Fruit fly (Drosophila melanogaster): Measurements from ENCODE around the gene CG4686.

The CG4686 gene

dm6 chr3R:19902926-19903739 is 38.8 kb downstream of the CG4686 start, which contains the start of gene ClpX (continued):
- TF ChIP-seq sens (GFP tag) = peak; percentile 80
- TF ChIP-seq B-H2 (GFP tag; optimal IDR thresholded peaks at IDR 0.05) = peak; percentile 63
- peak; percentile 7 for TF ChIP-seq CG12391 (tag; optimal IDR thresholded peaks at IDR 0.05)
- TF ChIP-seq CG10543 (GFP tag; optimal IDR thresholded peaks at IDR 0.05) = peak; percentile 28
- TF ChIP-seq zfh1 (GFP tag; IDR thresholded peaks at IDR 0.05) = no peak
- no peak for TF ChIP-seq yki (optimal IDR thresholded peaks at IDR 0.05)
- peak; percentile 59 for TF ChIP-seq tna (GFP tag; IDR thresholded peaks at IDR 0.05; ENCODE audit: partially characterized antibody)
- peak; percentile 51 for TF ChIP-seq Dp (GFP tag; optimal IDR thresholded peaks at IDR 0.05)
- TF ChIP-seq Neu2 (GFP tag; optimal IDR thresholded peaks at IDR 0.05; ENCODE audit: borderline replicate concordance) = no peak
- TF ChIP-seq Drgx (GFP tag; IDR thresholded peaks at IDR 0.05) = no peak
- peak; percentile 78 for TF ChIP-seq unc-4 (GFP tag; IDR thresholded peaks at IDR 0.05; ENCODE audit: partially characterized antibody)
- no peak for TF ChIP-seq Nf-YA (GFP tag; IDR thresholded peaks at IDR 0.05)
- peak; percentile 59; the same call in 2 of the 3 replicates for TF ChIP-seq CG14860 (GFP tag; IDR thresholded peaks at IDR 0.05; ENCODE audit: partially characterized antibody)
- TF ChIP-seq Nf-YC (tag; optimal IDR thresholded peaks at IDR 0.05) = peak; percentile 28
- TF ChIP-seq CG4617 (GFP tag; optimal IDR thresholded peaks at IDR 0.05; ENCODE audit: borderline replicate concordance) = peak; percentile 58
- TF ChIP-seq CG15011 (GFP tag; optimal IDR thresholded peaks at IDR 0.05) = no peak

DNA sequence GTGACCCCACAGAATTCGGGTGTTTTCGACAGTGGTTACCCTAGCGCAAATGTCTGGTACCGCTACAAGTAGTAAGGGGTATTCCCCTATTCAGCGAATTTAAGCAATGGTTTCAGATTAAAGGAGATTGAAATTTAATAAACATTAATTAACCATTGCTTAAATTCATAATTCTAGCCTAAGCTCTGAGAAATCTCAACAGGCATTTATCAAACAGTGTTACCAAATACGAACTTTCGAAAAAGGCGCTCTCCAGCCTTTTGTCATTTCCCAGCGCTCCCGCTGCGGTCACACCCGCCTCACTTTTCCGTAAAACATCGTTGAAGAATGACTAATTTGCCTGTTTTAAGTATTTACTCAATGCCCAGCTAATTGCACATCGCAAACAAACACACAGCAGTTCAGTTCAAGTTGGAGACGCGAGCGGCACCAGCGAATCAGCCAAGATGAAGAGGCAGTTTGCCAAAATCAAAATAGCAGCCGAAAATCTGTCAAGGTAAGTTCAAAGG is 40.6 kb downstream of the CG4686 start, which contains the start of the genes Surf6 and RhoGAP92B:
TSS of gene Surf6 (minus strand) at position 4 of the 509 bp plus-strand sequence.
TSS of gene RhoGAP92B (plus strand) at position 300 of the 509 bp plus-strand sequence.
- TF ChIP-seq CG17912 (GFP tag; optimal IDR thresholded peaks at IDR 0.05) = no peak
- TF ChIP-seq Gsc (GFP tag; IDR thresholded peaks at IDR 0.05) = no peak
- no peak for TF ChIP-seq CrebB (tag; optimal IDR thresholded peaks at IDR 0.05)
- peak; percentile 16 for TF ChIP-seq fu2 (GFP tag; optimal IDR thresholded peaks at IDR 0.05)
- no peak for TF ChIP-seq crol (GFP tag; IDR thresholded peaks at IDR 0.05)
- no peak for TF ChIP-seq Poxn (GFP tag; IDR thresholded peaks at IDR 0.05)
- no peak for TF ChIP-seq sima (GFP tag; optimal IDR thresholded peaks at IDR 0.05)
- TF ChIP-seq CG13424 (tag; optimal IDR thresholded peaks at IDR 0.05) = peak; percentile 61
- peak; percentile 55 for TF ChIP-seq p53 (GFP tag; optimal IDR thresholded peaks at IDR 0.05)
- no peak for TF ChIP-seq Usf (GFP tag; optimal IDR thresholded peaks at IDR 0.05)
- no peak for TF ChIP-seq bowl (GFP tag; IDR thresholded peaks at IDR 0.05)
- 0 out of 2 replicates have a peak, but pooled peaks have one; percentile 8 for TF ChIP-seq CG4360 (GFP tag; IDR thresholded peaks at IDR 0.05)
- no peak for TF ChIP-seq tll (GFP tag; optimal IDR thresholded peaks at IDR 0.05)
- TF ChIP-seq pan (optimal IDR thresholded peaks at IDR 0.05) = no peak
- peak in 1 of 2 experiments; percentile 30 for TF ChIP-seq pan (GFP tag; optimal IDR thresholded peaks at IDR 0.05 in 1 of 2, IDR thresholded peaks at IDR 0.05 in 1 of 2)
- TF ChIP-seq CG2129 (GFP tag; IDR thresholded peaks at IDR 0.05; ENCODE audit: partially characterized antibody) = no peak
- TF ChIP-seq Hmx (GFP tag; optimal IDR thresholded peaks at IDR 0.05) = no peak
- no peak for TF ChIP-seq CG31388 (GFP tag; optimal IDR thresholded peaks at IDR 0.05)
- peak; percentile 75 for TF ChIP-seq CG6765 (GFP tag; optimal IDR thresholded peaks at IDR 0.05)
- TF ChIP-seq gsb (GFP tag; IDR thresholded peaks at IDR 0.05) = no peak
- TF ChIP-seq wek (GFP tag; optimal IDR thresholded peaks at IDR 0.05) = peak; percentile 99
- TF ChIP-seq Elba2 (GFP tag; optimal IDR thresholded peaks at IDR 0.05) = peak; percentile 43
- no peak for TF ChIP-seq CG31224 (GFP tag; IDR thresholded peaks at IDR 0.05)
- TF ChIP-seq Optix (GFP tag; IDR thresholded peaks at IDR 0.05) = 0 out of 3 replicates have a peak, but pooled peaks have one; percentile 41
- peak; percentile 29 for TF ChIP-seq zfh2 (GFP tag; optimal IDR thresholded peaks at IDR 0.05)
- no peak for TF ChIP-seq sqz (GFP tag; optimal IDR thresholded peaks at IDR 0.05)
- TF ChIP-seq CG14710 (tag; optimal IDR thresholded peaks at IDR 0.05) = peak; percentile 100
- no peak for TF ChIP-seq dati (GFP tag; IDR thresholded peaks at IDR 0.05)
- TF ChIP-seq NC2β (GFP tag; optimal IDR thresholded peaks at IDR 0.05) = peak; percentile 78
- TF ChIP-seq CG14860 (GFP tag; IDR thresholded peaks at IDR 0.05; ENCODE audit: partially characterized antibody) = no peak
- peak; percentile 61; the same call in 1 of the 2 replicates for TF ChIP-seq CG14441 (GFP tag; IDR thresholded peaks at IDR 0.05)
- peak; percentile 82 for TF ChIP-seq MBD-R2 (GFP tag; IDR thresholded peaks at IDR 0.05)
- TF ChIP-seq Aef1 (GFP tag; IDR thresholded peaks at IDR 0.05) = peak; percentile 35; the same call in 1 of the 3 replicates
- TF ChIP-seq Hr3 (GFP tag; optimal IDR thresholded peaks at IDR 0.05) = peak; percentile 40

All from whole organism, embryonic.